Worm (Caenorhabditis elegans) whole organism, young adult: ENCODE results near the gene T26C11.4.

Experiments used
- B0336.3 ChIP-seq: fragments of 200-800 bp; sonication (Bioruptor generic); IDR thresholded peaks from 2 replicates; pipeline ENCODE4 v1.3.6; 2022; ENCODE audit warnings: missing genetic modification characterization, missing compliant biosample characterization
- K11D2.4 ChIP-seq: fragments of 200-800 bp; sonication (Bioruptor generic); IDR thresholded peaks from 2 replicates; pipeline ENCODE4 v1.3.6; 2022; ENCODE audit warnings: missing genetic modification reagents, missing genetic modification characterization, missing compliant biosample characterization
- ama-1 ChIP-seq, 3 experiments: fragments of 150-350 bp in 1 of 3; sonication (generic microtip) in 2 of 3; optimal IDR thresholded peaks; 2 replicates each; lab custom pipeline; 2014 to 2018; ENCODE audit warnings: missing biosample characterization in 2 of 3, missing genetic modification characterization in 2 of 3, missing genetic modification reagents in 2 of 3
- athp-1 ChIP-seq: sonication (generic microtip); optimal IDR thresholded peaks from 2 replicates; lab custom pipeline; 2017; ENCODE audit warnings: mild to moderate bottlenecking, missing genetic modification characterization, missing compliant biosample characterization
- attf-3 ChIP-seq: fragments of 200-800 bp; sonication (Bioruptor generic); conservative IDR thresholded peaks from 2 replicates; pipeline ENCODE4 v1.3.6; 2022; ENCODE audit warnings: missing genetic modification reagents, missing genetic modification characterization, missing compliant biosample characterization
- dox-1 ChIP-seq: fragments of 200-800 bp; sonication (Bioruptor generic); IDR thresholded peaks from 2 replicates; pipeline ENCODE4 v1.3.6; 2022; ENCODE audit warnings: missing genetic modification reagents, missing genetic modification characterization, missing compliant biosample characterization
- egl-18 ChIP-seq: fragments of 200-800 bp; sonication (Bioruptor generic); IDR thresholded peaks from 2 replicates; pipeline ENCODE4 v1.3.6; 2022; ENCODE audit warnings: missing genetic modification reagents, missing genetic modification characterization, missing compliant biosample characterization
- madf-6 ChIP-seq: fragments of 200-800 bp; sonication (Bioruptor generic); IDR thresholded peaks from 2 replicates; pipeline ENCODE4 v1.3.6; 2022; ENCODE audit warnings: missing genetic modification reagents, missing genetic modification characterization, missing compliant biosample characterization
- mcd-1 ChIP-seq: fragments of 200-800 bp; sonication (Bioruptor generic); IDR thresholded peaks from 2 replicates; pipeline ENCODE4 v1.3.6; 2022; ENCODE audit warnings: missing genetic modification reagents, missing genetic modification characterization, missing compliant biosample characterization
- nhr-90 ChIP-seq: sonication (generic microtip); optimal IDR thresholded peaks from 2 replicates; lab custom pipeline; 2016; ENCODE audit warnings: missing genotype, mild to moderate bottlenecking, missing genetic modification characterization, missing compliant biosample characterization
- rpc-1 ChIP-seq, 2 experiments: fragments of 150-350 bp in 1 of 2; sonication (generic microtip) in 1 of 2; optimal IDR thresholded peaks; 2 replicates each; lab custom pipeline; 2014 to 2018; ENCODE audit warnings: missing biosample characterization in 1 of 2, missing genetic modification characterization in 1 of 2, missing genetic modification reagents in 1 of 2, missing genotype in 1 of 2
- snpc-4 ChIP-seq, 5 experiments: fragments of 150-350 bp in 1 of 5; sonication (generic microtip) in 4 of 5; optimal IDR thresholded peaks; 2 replicates each; lab custom pipeline; 2014 to 2018; ENCODE audit warnings: missing genetic modification characterization in 5 of 5, missing biosample characterization in 3 of 5, antibody characterized with exemption in 2 of 5, mild to moderate bottlenecking in 2 of 5, missing compliant biosample characterization in 2 of 5, missing genotype in 2 of 5, moderate library complexity in 2 of 5, missing genetic modification reagents in 1 of 5
- tbx-9 ChIP-seq: sonication (generic microtip); optimal IDR thresholded peaks from 2 replicates; lab custom pipeline; 2016; ENCODE audit warnings: borderline replicate concordance, missing genetic modification characterization, inconsistent platforms, missing compliant biosample characterization

ce11 chrX:1829937-1830336 lies 15.4 kb downstream of the T26C11.4 start, which contains the start of gene C14E2.6:
- no peak for TF ChIP-seq rpc-1 (optimal IDR thresholded peaks at IDR 0.05; lab: Kevin White, UChicago)
- no peak for TF ChIP-seq rpc-1 (tag; optimal IDR thresholded peaks at IDR 0.05; lab: Kevin White, UChicago)
- TF ChIP-seq madf-6 = no peak
- TF ChIP-seq ama-1 (optimal IDR thresholded peaks at IDR 0.05; lab: Kevin White, UChicago) = no peak
- TF ChIP-seq ama-1 (GFP tag; optimal IDR thresholded peaks at IDR 0.05; lab: Kevin White, UChicago) = no peak
- TF ChIP-seq attf-3 (GFP tag; lab: Robert Waterston, UW) = no peak
- TF ChIP-seq B0336.3 = no peak
- TF ChIP-seq mcd-1 (GFP tag; lab: Robert Waterston, UW) = no peak
- no peak for TF ChIP-seq tbx-9 (tag; lab: Kevin White, UChicago)
- no peak for TF ChIP-seq egl-18
- no peak for TF ChIP-seq snpc-4 (GFP tag; optimal IDR thresholded peaks at IDR 0.05; lab: Kevin White, UChicago)
- TF ChIP-seq snpc-4 (tag; optimal IDR thresholded peaks at IDR 0.05; lab: Kevin White, UChicago) = no peak
- no peak for TF ChIP-seq dox-1 (GFP tag; lab: Robert Waterston, UW)
- TF ChIP-seq nhr-90 (tag; lab: Kevin White, UChicago) = no peak
- TF ChIP-seq K11D2.4 (GFP tag; lab: Robert Waterston, UW) = no peak
- TF ChIP-seq athp-1 = no peak
